Worm (Caenorhabditis elegans): ENCODE data around the gene sptl-1.

Gene sptl-1

ce11 chrII:97992-98763, 46.7 kb downstream of the sptl-1 start, which contains the start of the genes luc-7L3 and sftb-6 (continued):
- TF ChIP-seq lir-3 (tag; optimal IDR thresholded peaks at IDR 0.05): no peak
- TF ChIP-seq dmd-8 (GFP tag; IDR thresholded peaks at IDR 0.05): no peak
- peak; percentile 26 for TF ChIP-seq lin-38 (GFP tag; IDR thresholded peaks at IDR 0.05)

- peak; percentile 68 for TF ChIP-seq Y48G9A.11 (GFP tag; IDR thresholded peaks at IDR 0.05)
Observed at ce11 chrII:98894-99293, 47.4 kb downstream of the sptl-1 start, which contains the start of gene C50D2.10. TSS of gene C50D2.10 (plus strand) at chrII:99138.

- TF ChIP-seq egl-43 (GFP tag; IDR thresholded peaks at IDR 0.05): 0 out of 2 replicates have a peak, but pooled peaks have one; percentile 16
- no peak for TF ChIP-seq lir-3 (tag; optimal IDR thresholded peaks at IDR 0.05)
- no peak for TF ChIP-seq php-3 (GFP tag; IDR thresholded peaks at IDR 0.05)
- TF ChIP-seq ceh-44 (GFP tag; IDR thresholded peaks at IDR 0.05): 0 out of 2 replicates have a peak, but pooled peaks have one; percentile 49
- peak; percentile 39; the same call in 1 of the 2 replicates for TF ChIP-seq Y48G9A.11 (GFP tag; IDR thresholded peaks at IDR 0.05)
- TF ChIP-seq madf-5 (GFP tag; IDR thresholded peaks at IDR 0.05): no peak
- TF ChIP-seq Y75B8A.6 (GFP tag; IDR thresholded peaks at IDR 0.05): no peak
- TF ChIP-seq snpc-1.2 (GFP tag; IDR thresholded peaks at IDR 0.05): 0 out of 2 replicates have a peak, but pooled peaks have one; percentile 38
- peak; percentile 50; the same call in 1 of the 2 replicates for TF ChIP-seq set-16 (GFP tag; IDR thresholded peaks at IDR 0.05)
- no peak for TF ChIP-seq ceh-28 (tag; optimal IDR thresholded peaks at IDR 0.05)
- no peak for TF ChIP-seq mdl-1 (tag; optimal IDR thresholded peaks at IDR 0.05)
- 0 out of 2 replicates have a peak, but pooled peaks have one; percentile 32 for TF ChIP-seq D1046.2 (GFP tag; IDR thresholded peaks at IDR 0.05)
- no peak for TF ChIP-seq daf-12 (tag; optimal IDR thresholded peaks at IDR 0.05)
- no peak for TF ChIP-seq nhr-6 (tag; optimal IDR thresholded peaks at IDR 0.05)
- no peak for TF ChIP-seq nhr-48 (tag; optimal IDR thresholded peaks at IDR 0.05)
- no peak for TF ChIP-seq nhr-10 (tag; optimal IDR thresholded peaks at IDR 0.05)
- TF ChIP-seq snpc-4 (tag; optimal IDR thresholded peaks at IDR 0.05): no peak
Observed at ce11 chrII:101176-101575, 49.7 kb downstream of the sptl-1 start.

ce11 chrII:104234-104633, 52.8 kb downstream of the sptl-1 start, which contains the start of gene col-68:
TSS of gene col-68 (plus strand) at chrII:104534.
- no peak for TF ChIP-seq saeg-2 (GFP tag; IDR thresholded peaks at IDR 0.05)
- TF ChIP-seq ceh-62 (tag; optimal IDR thresholded peaks at IDR 0.05): no peak
- TF ChIP-seq pha-4 (GFP tag; IDR thresholded peaks at IDR 0.05): no peak
- TF ChIP-seq pha-4 (tag; optimal IDR thresholded peaks at IDR 0.05): no peak
- TF ChIP-seq nhr-42 (GFP tag; IDR thresholded peaks at IDR 0.05): no peak
- TF ChIP-seq lin-1 (GFP tag; IDR thresholded peaks at IDR 0.05): no peak
- no peak for TF ChIP-seq lin-13 (GFP tag; optimal IDR thresholded peaks at IDR 0.05)
- no peak for TF ChIP-seq mdl-1 (tag; optimal IDR thresholded peaks at IDR 0.05)
- no peak for TF ChIP-seq T20F7.1 (GFP tag; optimal IDR thresholded peaks at IDR 0.05)
- no peak for TF ChIP-seq rbr-2 (tag; optimal IDR thresholded peaks at IDR 0.05)
- TF ChIP-seq egl-43 (GFP tag; IDR thresholded peaks at IDR 0.05): no peak
- no peak for TF ChIP-seq ces-1 (GFP tag; optimal IDR thresholded peaks at IDR 0.05)
- no peak for TF ChIP-seq jun-1 (tag; optimal IDR thresholded peaks at IDR 0.05)
- TF ChIP-seq unc-62 (GFP tag; optimal IDR thresholded peaks at IDR 0.05 in 1 of 2): no peak
- TF ChIP-seq unc-62 (tag; optimal IDR thresholded peaks at IDR 0.05): no peak
- no peak for TF ChIP-seq daf-12 (tag; optimal IDR thresholded peaks at IDR 0.05)
- no peak for TF ChIP-seq ceh-82 (tag; optimal IDR thresholded peaks at IDR 0.05)
- no peak for TF ChIP-seq gei-8 (GFP tag; optimal IDR thresholded peaks at IDR 0.05)
- no peak for TF ChIP-seq nhr-76 (tag; optimal IDR thresholded peaks at IDR 0.05)

Measured in whole organism, L4 larva.